Fruit fly (Drosophila melanogaster): ENCODE results near the gene CG42536.

CG42536 gene

dm6 chr3L:10660744-10661589, 31.1 kb upstream of the CG42536 start, which contains the start of the genes CG32066 and CG8003:
TSS of gene CG32066 (minus strand) at chr3L:10661013.
TSS of gene CG8003 (plus strand) at chr3L:10661475.
- TF ChIP-seq CG17801 (GFP tag; optimal IDR thresholded peaks at IDR 0.05; ENCODE audit: partially characterized antibody) = peak; percentile 53

DNA sequence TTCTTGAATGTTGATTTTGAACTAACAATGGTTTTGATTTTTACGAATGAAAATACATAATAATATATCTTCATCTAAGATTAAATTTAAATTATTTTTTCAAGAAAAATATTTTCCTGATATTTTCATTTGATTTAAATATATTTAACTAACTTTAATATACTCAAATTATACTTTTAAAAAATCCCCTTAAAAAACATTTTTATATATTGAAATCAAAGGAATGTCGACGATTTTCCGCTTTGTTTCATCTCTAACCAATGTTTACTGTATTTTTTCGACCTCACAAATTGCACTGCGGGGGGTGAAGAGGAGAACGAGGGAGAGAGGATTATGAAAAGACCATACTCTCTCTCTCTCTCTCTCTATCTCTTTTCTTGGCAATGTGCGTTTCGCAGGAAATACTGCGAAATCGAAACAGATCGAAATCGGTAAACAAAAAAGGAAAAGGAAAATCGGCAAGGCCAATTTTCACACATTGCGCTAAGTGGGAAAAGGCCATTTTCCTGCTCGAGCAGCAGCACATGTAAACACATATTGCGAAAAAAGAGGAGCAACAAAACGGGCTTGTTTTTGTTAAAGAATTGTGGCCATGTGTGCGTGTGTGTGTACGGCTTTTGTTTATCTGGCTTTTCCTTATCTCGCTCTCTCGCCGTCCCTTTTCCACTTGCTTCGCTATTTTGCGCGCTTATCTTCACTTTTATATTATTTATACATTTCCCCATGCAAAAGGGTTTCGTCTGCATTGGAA, 30.3 kb upstream of the CG42536 start:
- TF ChIP-seq CG17801 (GFP tag; optimal IDR thresholded peaks at IDR 0.05; ENCODE audit: partially characterized antibody) = no peak

dm6 chr3L:10659524-10659923, 29.7 kb upstream of the CG42536 start:
- no peak for TF ChIP-seq CG17801 (GFP tag; optimal IDR thresholded peaks at IDR 0.05; ENCODE audit: partially characterized antibody)

- TF ChIP-seq CG17801 (GFP tag; optimal IDR thresholded peaks at IDR 0.05; ENCODE audit: partially characterized antibody) = no peak
Measured at dm6 chr3L:10658362-10659127, 28.7 kb upstream of the CG42536 start.

DNA sequence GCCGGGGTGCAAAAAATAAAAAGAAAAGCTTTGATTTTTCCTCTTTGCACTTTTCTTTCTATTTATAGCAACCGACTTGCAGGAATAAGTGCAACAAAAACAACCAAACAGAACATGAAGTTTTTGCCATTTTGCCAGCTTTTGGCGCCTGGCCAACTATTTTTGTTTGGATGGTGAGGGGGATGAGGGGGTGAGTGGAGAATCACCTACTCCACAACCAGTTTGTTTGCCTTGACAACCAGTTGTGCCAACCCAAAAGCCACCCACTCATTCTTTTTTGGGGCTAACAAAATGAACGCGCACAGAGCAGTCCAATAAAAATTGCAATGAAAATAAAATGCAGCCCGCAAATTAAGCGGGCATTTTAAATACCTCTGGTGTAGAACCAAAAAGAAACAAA, 27.4 kb upstream of the CG42536 start:
- no peak for TF ChIP-seq CG17801 (GFP tag; optimal IDR thresholded peaks at IDR 0.05; ENCODE audit: partially characterized antibody)

dm6 chr3L:10656451-10657198, 26.8 kb upstream of the CG42536 start:
- TF ChIP-seq CG17801 (GFP tag; optimal IDR thresholded peaks at IDR 0.05; ENCODE audit: partially characterized antibody) = no peak

- TF ChIP-seq CG17801 (GFP tag; optimal IDR thresholded peaks at IDR 0.05; ENCODE audit: partially characterized antibody) = no peak
Measured at dm6 chr3L:10654439-10654838, 24.6 kb upstream of the CG42536 start.

- no peak for TF ChIP-seq CG17801 (GFP tag; optimal IDR thresholded peaks at IDR 0.05; ENCODE audit: partially characterized antibody)
Measured at dm6 chr3L:10652487-10652886, 22.6 kb upstream of the CG42536 start.

dm6 chr3L:10651271-10651670, 21.4 kb upstream of the CG42536 start:
- TF ChIP-seq CG17801 (GFP tag; optimal IDR thresholded peaks at IDR 0.05; ENCODE audit: partially characterized antibody) = no peak

DNA sequence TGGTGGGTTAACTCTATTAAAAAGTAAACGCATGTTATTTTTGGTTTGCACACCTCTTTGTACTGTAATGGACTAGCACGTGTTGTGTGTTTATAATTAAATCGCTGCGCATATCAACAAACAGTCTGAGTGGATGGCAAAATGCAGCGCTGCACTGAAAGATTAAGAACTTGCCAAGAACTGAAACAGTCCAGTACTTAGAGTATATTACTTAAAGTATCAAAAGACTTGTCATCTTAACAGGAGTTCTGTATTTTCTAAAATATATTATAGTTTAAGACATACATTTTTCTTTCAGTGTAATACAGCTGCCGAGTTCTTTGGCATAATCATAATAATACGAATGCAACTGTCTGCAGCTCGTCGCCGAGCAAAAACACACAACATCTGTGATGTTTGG, 18.6 kb upstream of the CG42536 start:
- TF ChIP-seq CG17801 (GFP tag; optimal IDR thresholded peaks at IDR 0.05; ENCODE audit: partially characterized antibody) = no peak

DNA sequence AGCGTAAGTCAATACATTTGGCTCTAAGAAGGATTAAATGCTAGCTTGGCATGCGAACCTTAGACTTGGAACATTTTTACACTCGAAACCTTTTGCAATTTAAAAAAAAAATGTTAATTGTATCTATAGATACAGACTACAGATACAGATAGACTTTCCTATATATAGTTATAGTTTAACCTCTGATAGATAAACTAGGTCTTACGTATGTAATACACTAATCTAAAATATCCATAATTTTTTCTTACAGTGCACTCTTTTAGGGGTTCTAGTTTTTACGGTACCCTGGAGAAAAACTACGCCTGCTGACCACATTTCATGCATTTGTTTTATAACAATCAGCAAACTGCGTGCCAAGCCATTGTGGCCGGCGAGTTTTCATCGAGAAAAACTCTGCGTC, 17.3 kb upstream of the CG42536 start:
- no peak for TF ChIP-seq CG17801 (GFP tag; optimal IDR thresholded peaks at IDR 0.05; ENCODE audit: partially characterized antibody)

- no peak for TF ChIP-seq CG17801 (GFP tag; optimal IDR thresholded peaks at IDR 0.05; ENCODE audit: partially characterized antibody)
Measured at dm6 chr3L:10645965-10646364, 16.1 kb upstream of the CG42536 start.

DNA sequence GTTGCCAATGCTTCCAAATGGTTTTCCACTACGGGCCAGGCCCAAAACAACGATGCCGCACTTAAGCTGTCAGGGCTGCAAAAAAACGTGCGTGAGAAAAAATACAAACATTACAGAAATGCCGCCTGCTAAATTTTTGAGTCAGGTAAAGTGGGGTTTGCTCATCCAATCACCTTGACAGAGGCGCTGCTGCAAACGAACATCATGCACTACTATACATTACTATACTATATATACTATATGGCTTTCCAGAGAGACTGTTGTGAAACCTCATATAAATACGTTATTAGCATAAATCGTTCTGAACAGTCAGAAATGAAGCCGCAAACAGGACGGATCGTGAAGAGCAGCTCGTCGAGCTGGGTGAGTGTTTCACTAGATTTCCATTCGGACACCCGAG, 13.4 kb upstream of the CG42536 start, which contains the start of gene CG14153:
Gene CG14153, plus strand, starts transcription at position 301 of the 400 bp plus-strand sequence.
- TF ChIP-seq CG17801 (GFP tag; optimal IDR thresholded peaks at IDR 0.05; ENCODE audit: partially characterized antibody) = no peak

- no peak for TF ChIP-seq CG17801 (GFP tag; optimal IDR thresholded peaks at IDR 0.05; ENCODE audit: partially characterized antibody)
Measured at dm6 chr3L:10641589-10641988, 11.7 kb upstream of the CG42536 start, which contains the start of gene CG14154. TSS of gene CG14154 (plus strand) at chr3L:10641889.
